Worm (Caenorhabditis elegans) whole organism, late embryonic: ENCODE data around the gene W05H9.4.

Experiments
- K09A11.1 ChIP-seq: sonication (generic microtip); optimal IDR thresholded peaks from 2 replicates; lab custom pipeline; 2017; ENCODE audit warnings: antibody characterized with exemption, mild to moderate bottlenecking, missing genetic modification characterization, missing compliant biosample characterization; ENCODE audit not compliant: insufficient read depth
- Y22D7AL.16 ChIP-seq: sonication (generic microtip); optimal IDR thresholded peaks from 2 replicates; lab custom pipeline; 2016; ENCODE audit warnings: missing genetic modification characterization, missing compliant biosample characterization
- ahr-1 ChIP-seq: sonication (generic microtip); optimal IDR thresholded peaks from 2 replicates; lab custom pipeline; 2016; ENCODE audit warnings: missing genetic modification characterization, missing compliant biosample characterization
- ama-1 ChIP-seq: fragments of 150-350 bp; optimal IDR thresholded peaks from 2 replicates; lab custom pipeline; 2014
- ceh-18 ChIP-seq: sonication (generic microtip); optimal IDR thresholded peaks from 2 replicates; lab custom pipeline; 2016; ENCODE audit warnings: missing genetic modification characterization, missing compliant biosample characterization
- ceh-19 ChIP-seq: fragments of 200-800 bp; sonication (Bioruptor generic); optimal IDR thresholded peaks from 2 replicates; lab custom pipeline; 2018; ENCODE audit warnings: mild to moderate bottlenecking, missing genetic modification characterization, missing compliant biosample characterization
- ceh-31 ChIP-seq: sonication (generic microtip); optimal IDR thresholded peaks from 2 replicates; lab custom pipeline; 2016; ENCODE audit warnings: missing genetic modification characterization, missing compliant biosample characterization
- ceh-34 ChIP-seq: sonication (generic microtip); optimal IDR thresholded peaks from 2 replicates; lab custom pipeline; 2016; ENCODE audit warnings: mild to moderate bottlenecking, missing genetic modification characterization, missing compliant biosample characterization
- ceh-45 ChIP-seq: fragments of 200-800 bp; sonication (Bioruptor generic); IDR thresholded peaks from 2 replicates; pipeline ENCODE4 v1.3.6; 2022; ENCODE audit warnings: missing genetic modification reagents, missing genetic modification characterization, missing compliant biosample characterization
- ceh-48 ChIP-seq: sonication (generic microtip); optimal IDR thresholded peaks from 2 replicates; lab custom pipeline; 2016; ENCODE audit warnings: missing genetic modification characterization, inconsistent platforms, missing compliant biosample characterization
- che-1 ChIP-seq: sonication (generic microtip); optimal IDR thresholded peaks from 2 replicates; lab custom pipeline; 2016; ENCODE audit warnings: mild to moderate bottlenecking, missing genetic modification characterization, missing compliant biosample characterization
- dmd-4 ChIP-seq: sonication (generic microtip); optimal IDR thresholded peaks from 2 replicates; lab custom pipeline; 2016; ENCODE audit warnings: borderline replicate concordance, missing genetic modification characterization, missing compliant biosample characterization
- elt-4 ChIP-seq: sonication (generic microtip); optimal IDR thresholded peaks from 2 replicates; lab custom pipeline; 2016; ENCODE audit warnings: missing genetic modification characterization, missing compliant biosample characterization
- eyg-1 ChIP-seq: sonication (generic microtip); optimal IDR thresholded peaks from 2 replicates; lab custom pipeline; 2016; ENCODE audit warnings: missing genotype, missing genetic modification characterization, missing compliant biosample characterization
- fax-1 ChIP-seq: sonication (generic microtip); optimal IDR thresholded peaks from 2 replicates; lab custom pipeline; 2016; ENCODE audit warnings: missing genotype, missing genetic modification characterization, missing compliant biosample characterization
- fkh-6 ChIP-seq: sonication (generic microtip); optimal IDR thresholded peaks from 2 replicates; lab custom pipeline; 2016; ENCODE audit warnings: missing genetic modification characterization, missing compliant biosample characterization
- hlh-13 ChIP-seq: fragments of 200-800 bp; sonication (Bioruptor generic); optimal IDR thresholded peaks from 2 replicates; lab custom pipeline; 2018; ENCODE audit warnings: mild to moderate bottlenecking, missing genetic modification characterization, missing compliant biosample characterization
- hlh-6 ChIP-seq: sonication (generic microtip); optimal IDR thresholded peaks from 2 replicates; lab custom pipeline; 2016; ENCODE audit warnings: missing genotype, missing genetic modification characterization, missing compliant biosample characterization
- lin-11 ChIP-seq: fragments of 200-800 bp; sonication (Bioruptor generic); optimal IDR thresholded peaks from 2 replicates; lab custom pipeline; 2018; ENCODE audit warnings: mild to moderate bottlenecking, missing genetic modification characterization, missing compliant biosample characterization
- madf-2 ChIP-seq: sonication (generic microtip); optimal IDR thresholded peaks from 2 replicates; lab custom pipeline; 2017; ENCODE audit warnings: missing genetic modification characterization, missing compliant biosample characterization
- mec-3 ChIP-seq: sonication (generic microtip); optimal IDR thresholded peaks from 2 replicates; lab custom pipeline; 2016; ENCODE audit warnings: borderline replicate concordance, missing genetic modification characterization, missing compliant biosample characterization
- nfya-1 ChIP-seq: sonication (generic microtip); optimal IDR thresholded peaks from 2 replicates; lab custom pipeline; 2017; ENCODE audit warnings: missing genetic modification characterization, mild to moderate bottlenecking, missing compliant biosample characterization, antibody characterized with exemption, moderate library complexity
- pag-3 ChIP-seq: sonication (generic microtip); optimal IDR thresholded peaks from 2 replicates; lab custom pipeline; 2016; ENCODE audit warnings: missing compliant biosample characterization, missing genetic modification characterization, borderline replicate concordance
- pax-1 ChIP-seq: fragments of 150-350 bp; optimal IDR thresholded peaks from 2 replicates; lab custom pipeline; 2014; ENCODE audit warnings: missing biosample characterization, missing genetic modification characterization
- pha-4 ChIP-seq: fragments of 150-350 bp; optimal IDR thresholded peaks from 2 replicates; lab custom pipeline; 2018; ENCODE audit warnings: missing biosample characterization, missing genetic modification reagents, missing genetic modification characterization
- ref-2 ChIP-seq: sonication (generic microtip); optimal IDR thresholded peaks from 2 replicates; lab custom pipeline; 2016; ENCODE audit warnings: missing genetic modification characterization, missing compliant biosample characterization
- rnt-1 ChIP-seq: sonication (generic microtip); optimal IDR thresholded peaks from 2 replicates; lab custom pipeline; 2016; ENCODE audit warnings: missing genetic modification characterization, missing compliant biosample characterization
- sdc-2 ChIP-seq: sonication (generic microtip); optimal IDR thresholded peaks from 2 replicates; lab custom pipeline; 2016; ENCODE audit warnings: missing genotype, missing genetic modification characterization, missing compliant biosample characterization
- sox-2 ChIP-seq: fragments of 200-800 bp; sonication (Bioruptor generic); IDR thresholded peaks from 2 replicates; pipeline ENCODE4 v1.3.6; 2022; ENCODE audit warnings: missing genetic modification reagents, missing genetic modification characterization, missing compliant biosample characterization
- sox-4 ChIP-seq: sonication (generic microtip); optimal IDR thresholded peaks from 2 replicates; lab custom pipeline; 2017; ENCODE audit warnings: mild to moderate bottlenecking, missing genetic modification characterization, inconsistent platforms, missing compliant biosample characterization
- unc-86 ChIP-seq: sonication (generic microtip); optimal IDR thresholded peaks from 2 replicates; lab custom pipeline; 2016; ENCODE audit warnings: missing genetic modification characterization, missing compliant biosample characterization

W05H9.4 gene

ce11 chrX:6230669-6231068, 32.8 kb upstream of the W05H9.4 start, which contains the start of gene lite-1:
TSS of gene lite-1 (minus strand) at chrX:6230769.
- no peak for TF ChIP-seq ahr-1
- TF ChIP-seq ceh-48 (tag; lab: Kevin White, UChicago): no peak
- no peak for TF ChIP-seq ceh-18 (tag; lab: Kevin White, UChicago)
- TF ChIP-seq ref-2: no peak
- no peak for TF ChIP-seq eyg-1 (tag; lab: Kevin White, UChicago)
- TF ChIP-seq che-1 (tag; lab: Kevin White, UChicago): no peak
- TF ChIP-seq sox-4 (tag; lab: Kevin White, UChicago): no peak
- no peak for TF ChIP-seq ceh-34 (tag; lab: Kevin White, UChicago)
- no peak for TF ChIP-seq nfya-1 (tag; lab: Kevin White, UChicago)
- TF ChIP-seq lin-11: no peak
- no peak for TF ChIP-seq hlh-6 (tag; lab: Kevin White, UChicago)
- TF ChIP-seq hlh-13 (GFP tag; lab: Kevin White, UChicago): no peak
- no peak for TF ChIP-seq fax-1 (tag; lab: Kevin White, UChicago)
- TF ChIP-seq sdc-2 (tag; lab: Kevin White, UChicago): no peak
- no peak for TF ChIP-seq pax-1 (tag; lab: Kevin White, UChicago)
- no peak for TF ChIP-seq elt-4 (tag; lab: Kevin White, UChicago)
- no peak for TF ChIP-seq ceh-19 (GFP tag; lab: Kevin White, UChicago)
- no peak for TF ChIP-seq sox-2 (GFP tag; lab: Robert Waterston, UW)
- TF ChIP-seq pag-3 (tag; lab: Kevin White, UChicago): no peak

- TF ChIP-seq pha-4 (tag; lab: Kevin White, UChicago) (no peak), fkh-6 (tag; lab: Kevin White, UChicago) (no peak), mec-3 (tag; lab: Kevin White, UChicago) (no peak), ceh-31 (no peak), ceh-18 (tag; lab: Kevin White, UChicago) (no peak), unc-86 (tag; lab: Kevin White, UChicago) (no peak), Y22D7AL.16 (tag; lab: Kevin White, UChicago) (no peak), K09A11.1 (tag; lab: Kevin White, UChicago) (no peak), madf-2 (no peak), ama-1 (lab: Kevin White, UChicago) (no peak), hlh-13 (GFP tag; lab: Kevin White, UChicago) (no peak)
Observed at ce11 chrX:6232998-6233626, 30.3 kb upstream of the W05H9.4 start, which contains the start of gene C14F11.4. TSS of gene C14F11.4 (minus strand) at chrX:6233048.

ce11 chrX:6235443-6235842, 28.0 kb upstream of the W05H9.4 start, which contains the start of gene hsp-43:
TSS of gene hsp-43 (minus strand) at chrX:6235543.
- no peak for TF ChIP-seq che-1 (tag; lab: Kevin White, UChicago)
- no peak for TF ChIP-seq sdc-2 (tag; lab: Kevin White, UChicago)
- TF ChIP-seq hlh-6 (tag; lab: Kevin White, UChicago): no peak

- TF ChIP-seq rnt-1 (tag; lab: Kevin White, UChicago) (peak; percentile 51), ceh-45 (no peak), dmd-4 (tag; lab: Kevin White, UChicago) (no peak)
- TF ChIP-seq, all 69 proteins: peak for 1
Observed at ce11 chrX:6238973-6239372, 24.5 kb upstream of the W05H9.4 start, which contains the start of gene rml-3. TSS of gene rml-3 (minus strand) at chrX:6239065.

ce11 chrX:6239927-6240639, 23.4 kb upstream of the W05H9.4 start:
- TF ChIP-seq ceh-18 (tag; lab: Kevin White, UChicago) (peak; percentile 4), sdc-2 (tag; lab: Kevin White, UChicago) (no peak)
